Worm (Caenorhabditis elegans) whole organism, L4 larva: ENCODE results near the gene asp-16.
A peak's percentile ranks its signal among the peaks of the same experiment; 100 is the strongest.

Experiments used
- F10B5.3 ChIP-seq: sonication (generic microtip); optimal IDR thresholded peaks from 2 replicates; lab custom pipeline; 2016; ENCODE audit warnings: mild to moderate bottlenecking, missing genetic modification characterization, missing compliant biosample characterization
- F44E2.7 ChIP-seq: fragments of 200-800 bp; sonication (Bioruptor generic); IDR thresholded peaks from 2 replicates; pipeline ENCODE4 v2.1.2; 2022; ENCODE audit warnings: missing genetic modification characterization, missing compliant biosample characterization
- Y105C5A.15 ChIP-seq: fragments of 200-800 bp; sonication (Bioruptor generic); IDR thresholded peaks from 2 replicates; pipeline ENCODE4 v1.3.6; 2022; ENCODE audit warnings: missing genetic modification characterization, missing compliant biosample characterization
- ama-1 ChIP-seq: fragments of 150-350 bp; optimal IDR thresholded peaks from 2 replicates; lab custom pipeline; 2014; ENCODE audit warnings: inconsistent platforms, mixed read lengths
- ceh-28 ChIP-seq: fragments of 150-350 bp; optimal IDR thresholded peaks from 2 replicates; lab custom pipeline; 2014; ENCODE audit warnings: missing biosample characterization, missing genetic modification reagents, missing genetic modification characterization
- ceh-32 ChIP-seq: sonication (generic microtip); optimal IDR thresholded peaks from 2 replicates; lab custom pipeline; 2016; ENCODE audit warnings: mild to moderate bottlenecking, missing genetic modification characterization, missing compliant biosample characterization; ENCODE audit not compliant: poor library complexity
- dpl-1 ChIP-seq: fragments of 150-350 bp; optimal IDR thresholded peaks from 2 replicates; lab custom pipeline; 2014; ENCODE audit warnings: missing biosample characterization, missing genetic modification reagents, missing genetic modification characterization
- dve-1 ChIP-seq: sonication (generic microtip); optimal IDR thresholded peaks from 2 replicates; lab custom pipeline; 2017; ENCODE audit warnings: antibody characterized with exemption, mild to moderate bottlenecking, missing genetic modification characterization, missing compliant biosample characterization; ENCODE audit not compliant: insufficient read depth
- gei-8 ChIP-seq: fragments of 200-800 bp; sonication (Bioruptor generic); optimal IDR thresholded peaks from 2 replicates; lab custom pipeline; 2018; ENCODE audit warnings: mild to moderate bottlenecking, missing genetic modification characterization, missing compliant biosample characterization
- hif-1 ChIP-seq, 2 experiments: sonication (generic microtip); optimal IDR thresholded peaks; 2 replicates each; lab custom pipeline; 2016 to 2017; ENCODE audit warnings: missing compliant biosample characterization in 2 of 2, missing genetic modification characterization in 2 of 2, missing genetic modification reagents in 2 of 2, missing genotype in 2 of 2, mild to moderate bottlenecking in 1 of 2
- hlh-11 ChIP-seq: fragments of 200-800 bp; sonication (Bioruptor generic); optimal IDR thresholded peaks from 2 replicates; lab custom pipeline; 2018; ENCODE audit warnings: mild to moderate bottlenecking, missing genetic modification characterization, missing compliant biosample characterization
- hlh-30 ChIP-seq: sonication (generic microtip); optimal IDR thresholded peaks from 2 replicates; lab custom pipeline; 2017; ENCODE audit warnings: antibody characterized with exemption, mild to moderate bottlenecking, missing genetic modification characterization, missing compliant biosample characterization; ENCODE audit not compliant: insufficient read depth
- hmg-1.1 ChIP-seq: fragments of 200-800 bp; sonication (Bioruptor generic); IDR thresholded peaks from 2 replicates; pipeline ENCODE4 v1.3.6; 2022; ENCODE audit warnings: missing genetic modification reagents, missing genetic modification characterization, missing compliant biosample characterization
- lim-7 ChIP-seq: fragments of 200-800 bp; sonication (Bioruptor generic); IDR thresholded peaks from 2 replicates; pipeline ENCODE4 v1.3.6; 2022; ENCODE audit warnings: missing genetic modification characterization, missing compliant biosample characterization
- mep-1 ChIP-seq: fragments of 150-350 bp; sonication (generic microtip); optimal IDR thresholded peaks from 3 replicates; lab custom pipeline; 2014; ENCODE audit warnings: missing biosample characterization, missing genetic modification characterization
- mes-2 ChIP-seq: sonication (generic microtip); optimal IDR thresholded peaks from 2 replicates; lab custom pipeline; 2016; ENCODE audit warnings: missing genotype, mild to moderate bottlenecking, missing genetic modification characterization, missing compliant biosample characterization; ENCODE audit not compliant: poor library complexity, severe bottlenecking
- nhr-11 ChIP-seq: fragments of 150-350 bp; optimal IDR thresholded peaks from 2 replicates; lab custom pipeline; 2014; ENCODE audit warnings: missing biosample characterization, missing genetic modification characterization
- nhr-111 ChIP-seq: fragments of 200-800 bp; sonication (Bioruptor generic); optimal IDR thresholded peaks from 2 replicates; lab custom pipeline; 2018; ENCODE audit warnings: mild to moderate bottlenecking, missing genetic modification characterization, missing compliant biosample characterization
- nhr-25 ChIP-seq: sonication (generic microtip); optimal IDR thresholded peaks from 2 replicates; lab custom pipeline; 2017; ENCODE audit warnings: missing genetic modification characterization, mild to moderate bottlenecking, missing compliant biosample characterization, antibody characterized with exemption, moderate library complexity, borderline replicate concordance; ENCODE audit not compliant: insufficient read depth
- nhr-41 ChIP-seq: fragments of 200-800 bp; sonication (Bioruptor generic); IDR thresholded peaks from 2 replicates; pipeline ENCODE4 v1.3.6; 2022; ENCODE audit warnings: missing genetic modification reagents, missing genetic modification characterization, missing compliant biosample characterization
- pha-4 ChIP-seq, 2 experiments: fragments of 150-350 bp in 1 of 2; fragments of 200-800 bp in 1 of 2; sonication (Bioruptor generic) in 1 of 2; IDR thresholded peaks in 1 of 2; optimal IDR thresholded peaks in 1 of 2; 2 replicates each; pipeline versions ENCODE4 v1.3.6 to Lab custom; 2014 to 2022; ENCODE audit warnings: missing genetic modification characterization in 2 of 2, missing genetic modification reagents in 2 of 2, missing biosample characterization in 1 of 2, missing compliant biosample characterization in 1 of 2
- set-16 ChIP-seq: fragments of 200-800 bp; sonication (Bioruptor generic); IDR thresholded peaks from 2 replicates; pipeline ENCODE4 v1.3.6; 2022; ENCODE audit warnings: missing genetic modification reagents, missing genetic modification characterization, missing compliant biosample characterization
- tag-97 ChIP-seq: fragments of 200-800 bp; sonication (Bioruptor generic); IDR thresholded peaks from 2 replicates; pipeline ENCODE4 v1.3.6; 2022; ENCODE audit warnings: missing genetic modification characterization, missing compliant biosample characterization
- unc-62 ChIP-seq, 3 experiments: fragments of 150-350 bp in 1 of 3; sonication (generic microtip); optimal IDR thresholded peaks in 2 of 3; peaks in 1 of 3; 1 replicate in 1 of 3; 2 replicates in 2 of 3; lab custom pipeline; 2014 to 2017; ENCODE audit warnings: missing biosample characterization in 3 of 3, missing genetic modification characterization in 3 of 3, missing genetic modification reagents in 3 of 3, missing genotype in 1 of 3
- zfp-3 ChIP-seq: fragments of 200-800 bp; sonication (Bioruptor generic); conservative IDR thresholded peaks from 2 replicates; pipeline ENCODE4 v1.3.6; 2022; ENCODE audit warnings: missing genetic modification reagents, missing genetic modification characterization, missing compliant biosample characterization
- zip-2 ChIP-seq: fragments of 150-350 bp; optimal IDR thresholded peaks from 2 replicates; lab custom pipeline; 2014; ENCODE audit warnings: missing biosample characterization, missing genetic modification characterization

The asp-16 gene

ce11 chrV:19082541-19082940 is 40.1 kb upstream of the asp-16 start, which contains the start of gene nhr-95:
TSS of gene nhr-95 (minus strand) at chrV:19082641.
- TF ChIP-seq ceh-32 (tag; lab: Kevin White, UChicago) (no peak), mep-1 (tag; lab: Kevin White, UChicago) (no peak), hlh-11 (peak; percentile 6), lim-7 (GFP tag; lab: Robert Waterston, UW) (no peak), nhr-111 (no peak), Y105C5A.15 (no peak), hmg-1.1 (0 out of 2 replicates have a peak, but pooled peaks have one; percentile 27), ama-1 (lab: Kevin White, UChicago) (no peak), zfp-3 (GFP tag; lab: Robert Waterston, UW) (no peak), F10B5.3 (tag; lab: Kevin White, UChicago) (no peak), nhr-25 (tag; lab: Kevin White, UChicago) (no peak), mes-2 (tag; lab: Kevin White, UChicago) (no peak), unc-62 (GFP tag; optimal IDR thresholded peaks at IDR 0.05 in 1 of 2; lab: Kevin White, UChicago) (peak in 1 of 2 experiments; percentile 22), unc-62 (tag; optimal IDR thresholded peaks at IDR 0.05; lab: Kevin White, UChicago) (no peak), gei-8 (no peak), set-16 (GFP tag; lab: Robert Waterston, UW) (0 out of 2 replicates have a peak, but pooled peaks have one; percentile 6), F44E2.7 (GFP tag; lab: Robert Waterston, UW) (no peak), zip-2 (tag; lab: Kevin White, UChicago) (no peak), hlh-30 (tag; lab: Kevin White, UChicago) (peak; percentile 10), nhr-11 (no peak)
- TF ChIP-seq, all 104 proteins: peak for 5

- TF ChIP-seq ceh-28 (tag; lab: Kevin White, UChicago) (peak; percentile 68), dpl-1 (no peak)
Measured at ce11 chrV:19076835-19077234, 34.4 kb upstream of the asp-16 start.

- peak; percentile 55 for TF ChIP-seq ceh-28 (tag; lab: Kevin White, UChicago)
Measured at ce11 chrV:19076141-19076656, 33.8 kb upstream of the asp-16 start.

- TF ChIP-seq pha-4 (GFP tag; IDR thresholded peaks at IDR 0.05; lab: Robert Waterston, UW), result no peak
- TF ChIP-seq pha-4 (tag; optimal IDR thresholded peaks at IDR 0.05; lab: Kevin White, UChicago), result no peak
- TF ChIP-seq ceh-28 (tag; lab: Kevin White, UChicago), result peak; percentile 66
- no peak for TF ChIP-seq nhr-41 (GFP tag; lab: Robert Waterston, UW)
Measured at ce11 chrV:19073169-19073568, 30.8 kb upstream of the asp-16 start.

ce11 chrV:19068888-19069287 is 26.5 kb upstream of the asp-16 start:
- TF ChIP-seq ceh-28 (tag; lab: Kevin White, UChicago) (peak; percentile 59), hif-1 (tag; optimal IDR thresholded peaks at IDR 0.05; lab: Kevin White, UChicago) (no peak)
- TF ChIP-seq, all 104 proteins: peak for 1

- TF ChIP-seq ceh-28 (tag; lab: Kevin White, UChicago), result peak; percentile 21
Measured at ce11 chrV:19065945-19066344, 23.5 kb upstream of the asp-16 start.

- TF ChIP-seq tag-97 (GFP tag; lab: Robert Waterston, UW), result no peak
- TF ChIP-seq ceh-28 (tag; lab: Kevin White, UChicago), result peak; percentile 77
- no peak for TF ChIP-seq nhr-25 (tag; lab: Kevin White, UChicago)
- TF ChIP-seq dve-1, result no peak
Measured at ce11 chrV:19063326-19063725, 20.9 kb upstream of the asp-16 start.
